Worm (Caenorhabditis elegans) whole organism, L4/young adult: ENCODE measurements around the gene C23G10.11.

Experiments used
- dao-5 ChIP-seq: sonication (generic microtip); optimal IDR thresholded peaks from 2 replicates; lab custom pipeline; 2016; ENCODE audit warnings: missing genotype, missing genetic modification characterization, moderate library complexity, missing compliant biosample characterization
- him-1 ChIP-seq: sonication (generic microtip); optimal IDR thresholded peaks from 2 replicates; lab custom pipeline; 2016; ENCODE audit warnings: missing genotype, missing genetic modification reagents, missing genetic modification characterization, missing compliant biosample characterization

ce11 chrIII:6168497-6169227 is 46.7 kb downstream of the C23G10.11 start, which contains the start of gene efk-1:
- TF ChIP-seq dao-5 (tag; lab: Kevin White, UChicago) = no peak
- TF ChIP-seq him-1 (tag; lab: Kevin White, UChicago) = no peak
